Worm (Caenorhabditis elegans) whole organism, young adult: ENCODE data around the gene F34D10.3.

ENCODE experiments used
- B0035.1 ChIP-seq: sonication (generic microtip); optimal IDR thresholded peaks from 2 replicates; lab custom pipeline; 2016; ENCODE audit warnings: missing genetic modification characterization, mild to moderate bottlenecking, missing compliant biosample characterization, missing genotype, missing genetic modification reagents
- D2030.7 ChIP-seq: fragments of 200-800 bp; sonication (Bioruptor generic); IDR thresholded peaks from 2 replicates; pipeline ENCODE4 v1.3.6; 2022; ENCODE audit warnings: missing genetic modification reagents, missing genetic modification characterization, missing compliant biosample characterization
- F37B4.10 ChIP-seq: fragments of 200-800 bp; sonication (Bioruptor generic); IDR thresholded peaks from 2 replicates; pipeline ENCODE4 v1.3.6; 2022; ENCODE audit warnings: missing genetic modification characterization, missing compliant biosample characterization
- F52B5.7 ChIP-seq: sonication (generic microtip); optimal IDR thresholded peaks from 2 replicates; lab custom pipeline; 2016; ENCODE audit warnings: mild to moderate bottlenecking, missing genetic modification characterization, missing compliant biosample characterization
- F55B11.4 ChIP-seq: sonication (generic microtip); optimal IDR thresholded peaks from 2 replicates; lab custom pipeline; 2016; ENCODE audit warnings: missing compliant biosample characterization, missing genetic modification characterization, borderline replicate concordance; ENCODE audit not compliant: insufficient read depth
- K11D2.4 ChIP-seq: fragments of 200-800 bp; sonication (Bioruptor generic); IDR thresholded peaks from 2 replicates; pipeline ENCODE4 v1.3.6; 2022; ENCODE audit warnings: missing genetic modification reagents, missing genetic modification characterization, missing compliant biosample characterization
- Y53F4B.3 ChIP-seq: fragments of 200-800 bp; sonication (Bioruptor generic); IDR thresholded peaks from 2 replicates; pipeline ENCODE4 v1.3.6; 2022; ENCODE audit warnings: missing genetic modification reagents, missing genetic modification characterization, missing compliant biosample characterization
- Y56A3A.18 ChIP-seq: fragments of 200-800 bp; sonication (Bioruptor generic); IDR thresholded peaks from 2 replicates; pipeline ENCODE4 v1.3.6; 2022; ENCODE audit warnings: missing genetic modification reagents, missing genetic modification characterization, missing compliant biosample characterization
- Y79H2A.3 ChIP-seq: fragments of 200-800 bp; sonication (Bioruptor generic); conservative IDR thresholded peaks from 2 replicates; pipeline ENCODE4 v1.3.6; 2022; ENCODE audit warnings: missing genetic modification reagents, missing genetic modification characterization, missing compliant biosample characterization
- atf-7 ChIP-seq: sonication (generic microtip); optimal IDR thresholded peaks from 2 replicates; lab custom pipeline; 2017; ENCODE audit warnings: mild to moderate bottlenecking, missing genetic modification characterization, missing compliant biosample characterization
- bed-2 ChIP-seq: fragments of 200-800 bp; sonication (Bioruptor generic); IDR thresholded peaks from 2 replicates; pipeline ENCODE4 v1.3.6; 2022; ENCODE audit warnings: missing genetic modification reagents, missing genetic modification characterization, missing compliant biosample characterization
- cebp-2 ChIP-seq: fragments of 200-800 bp; sonication (Bioruptor generic); IDR thresholded peaks from 2 replicates; pipeline ENCODE4 v1.3.6; 2022; ENCODE audit warnings: missing genetic modification characterization, missing compliant biosample characterization
- ceh-27 ChIP-seq: fragments of 200-800 bp; sonication (Bioruptor generic); optimal IDR thresholded peaks from 2 replicates; lab custom pipeline; 2018; ENCODE audit warnings: mild to moderate bottlenecking, missing genetic modification characterization, moderate library complexity, missing compliant biosample characterization
- ceh-58 ChIP-seq: fragments of 200-800 bp; sonication (Bioruptor generic); IDR thresholded peaks from 2 replicates; pipeline ENCODE4 v1.3.6; 2022; ENCODE audit warnings: missing genetic modification characterization, missing compliant biosample characterization
- ceh-91 ChIP-seq: fragments of 200-800 bp; sonication (Bioruptor generic); IDR thresholded peaks from 2 replicates; pipeline ENCODE4 v1.3.6; 2022; ENCODE audit warnings: missing genetic modification reagents, missing genetic modification characterization, missing compliant biosample characterization
- chd-7 ChIP-seq: sonication (generic microtip); optimal IDR thresholded peaks from 2 replicates; lab custom pipeline; 2016; ENCODE audit warnings: mild to moderate bottlenecking, missing genetic modification characterization, moderate library complexity, missing compliant biosample characterization
- dox-1 ChIP-seq: fragments of 200-800 bp; sonication (Bioruptor generic); IDR thresholded peaks from 2 replicates; pipeline ENCODE4 v1.3.6; 2022; ENCODE audit warnings: missing genetic modification reagents, missing genetic modification characterization, missing compliant biosample characterization
- egl-44 ChIP-seq: fragments of 200-800 bp; sonication (Bioruptor generic); IDR thresholded peaks from 2 replicates; pipeline ENCODE4 v1.3.6; 2022; ENCODE audit warnings: missing genetic modification reagents, missing genetic modification characterization, missing compliant biosample characterization
- gei-17 ChIP-seq: fragments of 200-800 bp; sonication (Bioruptor generic); optimal IDR thresholded peaks from 2 replicates; lab custom pipeline; 2018; ENCODE audit warnings: mild to moderate bottlenecking, missing genetic modification characterization, missing compliant biosample characterization
- hlh-26 ChIP-seq: fragments of 200-800 bp; sonication (Bioruptor generic); conservative IDR thresholded peaks from 2 replicates; pipeline ENCODE4 v1.3.6; 2022; ENCODE audit warnings: missing genetic modification reagents, missing genetic modification characterization, missing compliant biosample characterization
- hmg-1.2 ChIP-seq: fragments of 200-800 bp; sonication (Bioruptor generic); IDR thresholded peaks from 2 replicates; pipeline ENCODE4 v1.3.6; 2022; ENCODE audit warnings: missing genetic modification reagents, missing genetic modification characterization, missing compliant biosample characterization
- hmg-20 ChIP-seq: fragments of 200-800 bp; sonication (Bioruptor generic); IDR thresholded peaks from 2 replicates; pipeline ENCODE4 v1.3.6; 2022; ENCODE audit warnings: missing genetic modification reagents, missing genetic modification characterization, missing compliant biosample characterization
- hsf-1 ChIP-seq: fragments of 200-800 bp; sonication (Bioruptor generic); IDR thresholded peaks from 2 replicates; pipeline ENCODE4 v1.3.6; 2022; ENCODE audit warnings: missing genetic modification reagents, missing genetic modification characterization, missing compliant biosample characterization
- lsl-1 ChIP-seq: fragments of 200-800 bp; sonication (Bioruptor generic); optimal IDR thresholded peaks from 2 replicates; lab custom pipeline; 2018; ENCODE audit warnings: mild to moderate bottlenecking, missing genetic modification characterization, moderate library complexity, missing compliant biosample characterization
- lsy-27 ChIP-seq: sonication (generic microtip); optimal IDR thresholded peaks from 2 replicates; lab custom pipeline; 2017; ENCODE audit warnings: missing genetic modification characterization, mild to moderate bottlenecking, missing compliant biosample characterization, antibody characterized with exemption, missing genotype, borderline replicate concordance; ENCODE audit not compliant: insufficient read depth
- madf-10 ChIP-seq: sonication (generic microtip); optimal IDR thresholded peaks from 2 replicates; lab custom pipeline; 2016; ENCODE audit warnings: mild to moderate bottlenecking, missing genetic modification characterization, missing compliant biosample characterization
- madf-6 ChIP-seq: fragments of 200-800 bp; sonication (Bioruptor generic); IDR thresholded peaks from 2 replicates; pipeline ENCODE4 v1.3.6; 2022; ENCODE audit warnings: missing genetic modification reagents, missing genetic modification characterization, missing compliant biosample characterization
- madf-8 ChIP-seq: fragments of 200-800 bp; sonication (Bioruptor generic); conservative IDR thresholded peaks from 2 replicates; pipeline ENCODE4 v1.3.6; 2022; ENCODE audit warnings: missing genetic modification reagents, missing genetic modification characterization, missing compliant biosample characterization
- mes-4 ChIP-seq: sonication (generic microtip); optimal IDR thresholded peaks from 2 replicates; lab custom pipeline; 2016; ENCODE audit warnings: missing genotype, missing genetic modification characterization, missing compliant biosample characterization
- nfya-1 ChIP-seq: sonication (generic microtip); optimal IDR thresholded peaks from 2 replicates; lab custom pipeline; 2017; ENCODE audit warnings: antibody characterized with exemption, missing compliant biosample characterization, missing genetic modification characterization, borderline replicate concordance; ENCODE audit not compliant: insufficient read depth
- nhr-80 ChIP-seq: sonication (generic microtip); optimal IDR thresholded peaks from 2 replicates; lab custom pipeline; 2016; ENCODE audit warnings: missing genetic modification characterization, missing compliant biosample characterization
- rec-8 ChIP-seq, 2 experiments: sonication (generic microtip); optimal IDR thresholded peaks; 2 replicates each; lab custom pipeline; 2016; ENCODE audit warnings: mild to moderate bottlenecking in 2 of 2, missing genetic modification characterization in 2 of 2, missing genetic modification reagents in 2 of 2, missing genotype in 2 of 2, missing biosample characterization in 1 of 2, missing compliant biosample characterization in 1 of 2, moderate library complexity in 1 of 2
- sptf-2 ChIP-seq: fragments of 200-800 bp; sonication (Bioruptor generic); optimal IDR thresholded peaks from 2 replicates; lab custom pipeline; 2018; ENCODE audit warnings: mild to moderate bottlenecking, missing genetic modification characterization, missing compliant biosample characterization
- unc-62 ChIP-seq: fragments of 150-350 bp; optimal IDR thresholded peaks from 2 replicates; lab custom pipeline; 2014; ENCODE audit warnings: missing biosample characterization, missing genetic modification reagents, missing genetic modification characterization
- xnd-1 ChIP-seq: sonication (generic microtip); optimal IDR thresholded peaks from 2 replicates; lab custom pipeline; 2016; ENCODE audit warnings: missing genotype, missing genetic modification reagents, missing genetic modification characterization, missing compliant biosample characterization
- ztf-26 ChIP-seq: sonication (generic microtip); optimal IDR thresholded peaks from 2 replicates; lab custom pipeline; 2017; ENCODE audit warnings: missing genetic modification characterization, missing compliant biosample characterization

F34D10.3 gene

DNA sequence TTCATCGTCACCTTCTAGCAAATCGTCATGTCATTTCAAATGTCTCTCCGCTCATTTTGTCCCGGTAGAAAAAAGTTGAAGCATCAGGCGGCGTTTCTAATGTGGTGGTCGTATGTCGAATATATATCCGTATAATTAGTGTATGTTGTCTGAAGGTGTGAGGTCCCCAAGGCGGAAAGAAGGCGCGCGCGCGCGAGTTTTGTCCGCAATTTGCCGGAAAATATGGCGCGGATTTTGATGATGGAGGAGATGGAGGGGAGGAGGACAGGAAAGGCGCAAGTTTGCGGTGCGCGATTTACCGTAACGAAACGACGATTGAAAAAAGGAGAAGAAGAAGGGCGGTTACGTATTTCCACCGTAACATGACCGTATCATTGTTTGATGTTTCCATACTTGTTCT, 8.0 kb downstream of the F34D10.3 start (continued):
- TF ChIP-seq madf-6: peak; percentile 74

DNA sequence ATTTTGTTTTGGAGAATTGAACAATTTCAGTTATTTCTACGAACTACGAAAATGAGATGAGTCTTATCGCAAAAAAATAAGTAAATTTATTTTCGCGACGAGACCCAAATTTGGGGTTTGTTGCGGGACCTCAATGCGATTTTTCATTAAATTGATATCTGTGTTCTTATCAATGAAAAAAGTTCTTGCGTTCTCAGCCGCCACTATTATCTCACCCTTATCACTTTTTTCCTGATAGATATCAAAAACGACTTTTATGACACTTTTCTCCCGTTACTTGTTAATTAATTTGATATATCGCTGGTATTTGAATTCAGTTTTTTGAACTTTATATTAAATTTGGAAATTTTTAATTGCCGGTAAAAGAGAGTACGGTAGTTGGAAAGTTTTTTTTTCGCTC, 9.3 kb downstream of the F34D10.3 start:
- TF ChIP-seq lsl-1 (GFP tag; lab: Kevin White, UChicago) (no peak), hlh-26 (GFP tag; lab: Robert Waterston, UW) (no peak), Y79H2A.3 (no peak), chd-7 (tag; lab: Kevin White, UChicago) (no peak), hsf-1 (GFP tag; lab: Robert Waterston, UW) (no peak), hmg-1.2 (GFP tag; lab: Robert Waterston, UW) (no peak), hmg-20 (GFP tag; lab: Robert Waterston, UW) (no peak), ceh-91 (GFP tag; lab: Robert Waterston, UW) (no peak), lsy-27 (tag; lab: Kevin White, UChicago) (no peak), bed-2 (GFP tag; lab: Robert Waterston, UW) (no peak), unc-62 (no peak), egl-44 (GFP tag; lab: Robert Waterston, UW) (no peak), Y56A3A.18 (no peak), ceh-58 (GFP tag; lab: Robert Waterston, UW) (no peak), madf-8 (GFP tag; lab: Robert Waterston, UW) (no peak), sptf-2 (GFP tag; lab: Kevin White, UChicago) (no peak), madf-10 (tag; lab: Kevin White, UChicago) (no peak), B0035.1 (tag; lab: Kevin White, UChicago) (no peak), ceh-27 (no peak)

DNA sequence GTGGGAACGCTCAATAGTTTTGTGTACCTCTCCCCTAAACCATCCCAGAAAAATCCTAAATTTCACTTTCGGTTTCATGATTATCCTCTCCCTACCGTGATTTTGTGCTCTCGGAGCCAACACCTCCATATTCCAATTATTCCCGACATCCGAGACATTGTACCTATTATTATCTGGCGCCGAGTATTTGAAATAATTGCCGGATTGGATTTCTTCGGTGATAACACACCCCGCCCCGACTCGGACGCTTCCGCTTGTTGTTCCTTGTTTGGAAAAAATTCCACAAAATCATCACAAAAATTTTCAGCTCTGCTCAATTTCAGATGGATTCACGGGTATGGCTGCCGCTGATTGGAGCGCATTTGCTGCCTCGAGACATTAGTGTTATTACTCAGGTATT, 11.1 kb downstream of the F34D10.3 start, which contains the start of gene lin-48:
Gene lin-48 (plus strand): TSS at position 301 of the 400 bp plus-strand sequence.
- TF ChIP-seq hsf-1 (GFP tag; lab: Robert Waterston, UW) (no peak), rec-8 (tag; optimal IDR thresholded peaks at IDR 0.05; lab: Kevin White, UChicago) (no peak), K11D2.4 (GFP tag; lab: Robert Waterston, UW) (no peak), dox-1 (GFP tag; lab: Robert Waterston, UW) (no peak), D2030.7 (no peak), lsy-27 (tag; lab: Kevin White, UChicago) (no peak), xnd-1 (tag; lab: Kevin White, UChicago) (no peak), cebp-2 (GFP tag; lab: Robert Waterston, UW) (no peak), hmg-1.2 (GFP tag; lab: Robert Waterston, UW) (no peak), madf-10 (tag; lab: Kevin White, UChicago) (no peak), F37B4.10 (GFP tag; lab: Robert Waterston, UW) (no peak)

DNA sequence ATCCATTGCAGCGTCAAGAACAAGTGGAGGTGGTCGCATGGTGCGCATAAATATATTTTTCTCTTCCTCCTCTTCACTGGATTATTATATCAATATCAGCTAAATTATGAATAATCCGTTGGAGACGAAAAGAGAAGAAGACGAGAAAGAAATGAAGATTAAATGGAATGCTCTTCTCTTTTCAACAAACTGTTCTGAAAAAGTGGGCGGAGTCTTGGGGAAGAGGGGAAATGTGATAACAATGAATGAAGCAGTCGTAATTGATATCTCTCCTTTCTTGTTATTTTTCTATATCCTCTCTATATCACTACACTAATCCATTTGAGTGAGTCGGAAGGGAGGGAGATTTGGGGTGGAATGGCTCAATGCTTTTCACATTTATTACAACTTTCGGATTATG, 25.3 kb downstream of the F34D10.3 start, which contains the start of gene arcp-1:
Gene arcp-1 (minus strand): TSS at position 101 of the 400 bp plus-strand sequence.
- TF ChIP-seq Y53F4B.3 (GFP tag; lab: Robert Waterston, UW): no peak
- TF ChIP-seq F37B4.10 (GFP tag; lab: Robert Waterston, UW): no peak
- TF ChIP-seq nfya-1: no peak
- no peak for TF ChIP-seq ztf-26 (tag; lab: Kevin White, UChicago)
- TF ChIP-seq, all 124 proteins: peak for 0

DNA sequence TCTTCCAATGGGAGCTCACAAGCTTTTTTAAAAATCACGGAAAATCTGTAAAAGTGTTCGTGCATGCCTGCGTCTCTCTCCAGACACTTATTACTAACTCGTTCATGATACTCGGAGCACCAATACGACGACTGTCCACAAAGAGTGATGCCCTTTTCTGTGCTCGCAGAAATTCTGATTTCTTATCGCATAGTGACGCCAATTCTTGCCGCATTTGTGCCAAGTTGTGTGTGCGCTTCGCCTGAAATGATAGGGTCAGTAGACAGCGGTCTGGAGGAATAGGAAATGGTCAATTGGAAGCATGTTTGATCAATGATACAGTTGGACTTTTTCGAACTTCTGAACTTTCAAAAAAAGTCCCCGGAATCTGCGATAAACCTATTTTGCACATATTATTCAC, 30.0 kb downstream of the F34D10.3 start:
- TF ChIP-seq atf-7 (tag; lab: Kevin White, UChicago): peak; percentile 2
- TF ChIP-seq F55B11.4: no peak
- TF ChIP-seq mes-4 (tag; lab: Kevin White, UChicago): no peak
- TF ChIP-seq madf-8 (GFP tag; lab: Robert Waterston, UW): no peak
- TF ChIP-seq F37B4.10 (GFP tag; lab: Robert Waterston, UW): no peak
- no peak for TF ChIP-seq gei-17 (GFP tag; lab: Kevin White, UChicago)
- TF ChIP-seq dox-1 (GFP tag; lab: Robert Waterston, UW): peak; percentile 27; the same call in 1 of the 2 replicates
- TF ChIP-seq hlh-26 (GFP tag; lab: Robert Waterston, UW): no peak
- TF ChIP-seq F52B5.7 (tag; lab: Kevin White, UChicago): no peak
- TF ChIP-seq nhr-80: peak; percentile 91
- TF ChIP-seq, all 124 proteins: peak for 3
